Fruit fly (Drosophila melanogaster) whole organism, wandering third instar larva: ENCODE results near the gene Msp300.

Experiments used
- Abd-B ChIP-seq: fragments of >200 bp; optimal IDR thresholded peaks from 2 replicates; lab custom pipeline; 2017; ENCODE audit warnings: missing biosample characterization, missing genetic modification characterization
- HLH106 ChIP-seq: fragments of 200-800 bp; optimal IDR thresholded peaks from 3 replicates; lab custom pipeline; 2019; ENCODE audit warnings: missing biosample characterization, mild to moderate bottlenecking, missing genetic modification characterization, moderate library complexity
- fru ChIP-seq: fragments of 200-800 bp; sonication (Bioruptor generic); optimal IDR thresholded peaks from 3 replicates; lab custom pipeline; 2016; ENCODE audit warnings: missing biosample characterization, mild to moderate bottlenecking, missing genetic modification characterization
- pan ChIP-seq: fragments of >200 bp; optimal IDR thresholded peaks from 2 replicates; lab custom pipeline; 2017
- psq ChIP-seq: fragments of 200-800 bp; sonication (Bioruptor generic); optimal IDR thresholded peaks from 3 replicates; lab custom pipeline; 2017; ENCODE audit warnings: missing biosample characterization, mild to moderate bottlenecking, missing genetic modification characterization, moderate library complexity
- woc ChIP-seq: sonication (Bioruptor generic); optimal IDR thresholded peaks from 2 replicates; lab custom pipeline; 2016; ENCODE audit warnings: missing biosample characterization, mild to moderate bottlenecking, missing genetic modification characterization

- no peak for TF ChIP-seq fru (GFP tag; lab: Kevin White, UChicago)
- no peak for TF ChIP-seq HLH106 (tag; lab: Kevin White, UChicago)
- no peak for TF ChIP-seq woc (GFP tag; lab: Kevin White, UChicago)
- TF ChIP-seq psq (GFP tag; lab: Kevin White, UChicago): no peak
- TF ChIP-seq Abd-B (GFP tag; lab: Kevin White, UChicago): no peak
- no peak for TF ChIP-seq pan (lab: Kevin White, UChicago)
Measured at dm6 chr2L:5088649-5089270, 11.9 kb upstream of the Msp300 start.
